Worm (Caenorhabditis elegans) whole organism, L3 larva: ENCODE results near the gene srh-136.

ENCODE experiments used
- R02D3.7 ChIP-seq: fragments of 150-350 bp; optimal IDR thresholded peaks from 2 replicates; lab custom pipeline; 2014; ENCODE audit warnings: missing biosample characterization, missing genetic modification characterization
- ZK546.5 ChIP-seq: sonication (generic microtip); optimal IDR thresholded peaks from 2 replicates; lab custom pipeline; 2017; ENCODE audit warnings: missing biosample characterization, missing genetic modification characterization
- aly-2 ChIP-seq: fragments of 150-350 bp; optimal IDR thresholded peaks from 2 replicates; lab custom pipeline; 2014; ENCODE audit warnings: missing biosample characterization, missing genetic modification characterization
- ama-1 ChIP-seq: fragments of 150-350 bp; optimal IDR thresholded peaks from 2 replicates; lab custom pipeline; 2018
- ceh-16 ChIP-seq: sonication (generic microtip); optimal IDR thresholded peaks from 2 replicates; lab custom pipeline; 2017; ENCODE audit warnings: missing biosample characterization, missing genetic modification characterization
- ceh-28 ChIP-seq: fragments of 150-350 bp; optimal IDR thresholded peaks from 2 replicates; lab custom pipeline; 2014; ENCODE audit warnings: missing biosample characterization, missing genetic modification reagents, missing genetic modification characterization
- ceh-82 ChIP-seq: fragments of 150-350 bp; optimal IDR thresholded peaks from 2 replicates; lab custom pipeline; 2014; ENCODE audit warnings: missing biosample characterization, missing genetic modification characterization
- daf-12 ChIP-seq: fragments of 150-350 bp; optimal IDR thresholded peaks from 2 replicates; lab custom pipeline; 2014; ENCODE audit warnings: missing biosample characterization, missing genetic modification reagents, missing genetic modification characterization
- egl-27 ChIP-seq: sonication (generic microtip); optimal IDR thresholded peaks from 4 replicates; lab custom pipeline; 2017; ENCODE audit warnings: missing biosample characterization, missing genetic modification reagents, missing genetic modification characterization
- egl-5 ChIP-seq: fragments of 150-350 bp; optimal IDR thresholded peaks from 2 replicates; lab custom pipeline; 2017; ENCODE audit warnings: missing biosample characterization, missing genetic modification reagents, missing genetic modification characterization, inconsistent platforms
- elt-1 ChIP-seq: fragments of 150-350 bp; optimal IDR thresholded peaks from 2 replicates; lab custom pipeline; 2014; ENCODE audit warnings: missing biosample characterization, missing genetic modification characterization
- elt-2 ChIP-seq: sonication (generic microtip); optimal IDR thresholded peaks from 2 replicates; lab custom pipeline; 2016; ENCODE audit warnings: missing genetic modification reagents, mild to moderate bottlenecking, missing genetic modification characterization, missing compliant biosample characterization
- elt-3 ChIP-seq, 3 experiments: fragments of 150-350 bp in 1 of 3; sonication (generic microtip) in 2 of 3; optimal IDR thresholded peaks; 2 replicates in 2 of 3; 4 replicates in 1 of 3; lab custom pipeline; 2014 to 2017; ENCODE audit warnings: missing biosample characterization in 3 of 3, missing genetic modification characterization in 3 of 3
- eor-1 ChIP-seq, 2 experiments: fragments of 150-350 bp; optimal IDR thresholded peaks; 2 replicates each; lab custom pipeline; 2014 to 2018; ENCODE audit warnings: missing biosample characterization in 2 of 2, missing genetic modification characterization in 2 of 2
- fkh-2 ChIP-seq: fragments of 150-350 bp; optimal IDR thresholded peaks from 2 replicates; lab custom pipeline; 2014; ENCODE audit warnings: missing biosample characterization, missing genetic modification reagents, missing genetic modification characterization
- hmg-11 ChIP-seq: sonication (generic microtip); optimal IDR thresholded peaks from 2 replicates; lab custom pipeline; 2016; ENCODE audit warnings: missing genetic modification characterization, missing compliant biosample characterization
- jun-1 ChIP-seq: fragments of 150-350 bp; optimal IDR thresholded peaks from 2 replicates; lab custom pipeline; 2014; ENCODE audit warnings: missing biosample characterization, missing genetic modification reagents, missing genetic modification characterization
- lin-15B ChIP-seq: fragments of 150-350 bp; optimal IDR thresholded peaks from 2 replicates; lab custom pipeline; 2014; ENCODE audit warnings: missing biosample characterization, missing genetic modification characterization
- mdl-1 ChIP-seq: fragments of 150-350 bp; optimal IDR thresholded peaks from 2 replicates; lab custom pipeline; 2014; ENCODE audit warnings: missing biosample characterization, missing genetic modification characterization
- mml-1 ChIP-seq: fragments of 150-350 bp; sonication (generic microtip); optimal IDR thresholded peaks from 3 replicates; lab custom pipeline; 2014; ENCODE audit warnings: missing biosample characterization, missing genetic modification characterization
- nfya-1 ChIP-seq: sonication (generic microtip); optimal IDR thresholded peaks from 2 replicates; lab custom pipeline; 2017; ENCODE audit warnings: missing genetic modification characterization, mild to moderate bottlenecking, missing compliant biosample characterization, antibody characterized with exemption, moderate library complexity; ENCODE audit not compliant: insufficient read depth
- nhr-11 ChIP-seq: fragments of 150-350 bp; optimal IDR thresholded peaks from 2 replicates; lab custom pipeline; 2014; ENCODE audit warnings: missing biosample characterization, missing genetic modification characterization
- nhr-237 ChIP-seq: fragments of 150-350 bp; optimal IDR thresholded peaks from 2 replicates; lab custom pipeline; 2014; ENCODE audit warnings: missing biosample characterization, missing genetic modification characterization
- nhr-43 ChIP-seq: sonication (generic microtip); optimal IDR thresholded peaks from 2 replicates; lab custom pipeline; 2016; ENCODE audit warnings: mild to moderate bottlenecking, missing genetic modification characterization, missing compliant biosample characterization; ENCODE audit not compliant: poor library complexity, severe bottlenecking
- nhr-76 ChIP-seq: fragments of 150-350 bp; sonication (generic microtip); optimal IDR thresholded peaks from 5 replicates; lab custom pipeline; 2014; ENCODE audit warnings: missing biosample characterization, missing genetic modification characterization
- nhr-77 ChIP-seq: fragments of 150-350 bp; optimal IDR thresholded peaks from 2 replicates; lab custom pipeline; 2014; ENCODE audit warnings: missing biosample characterization, missing genetic modification characterization
- pqm-1 ChIP-seq: fragments of 150-350 bp; optimal IDR thresholded peaks from 2 replicates; lab custom pipeline; 2017; ENCODE audit warnings: missing biosample characterization, missing genetic modification characterization, inconsistent platforms
- sea-2 ChIP-seq: fragments of 150-350 bp; sonication (generic microtip); optimal IDR thresholded peaks from 4 replicates; lab custom pipeline; 2014; ENCODE audit warnings: missing biosample characterization, missing genetic modification reagents, missing genetic modification characterization
- skn-1 ChIP-seq: fragments of 150-350 bp; optimal IDR thresholded peaks from 2 replicates; lab custom pipeline; 2014; ENCODE audit warnings: missing biosample characterization, missing genetic modification characterization
- snpc-4 ChIP-seq: fragments of 150-350 bp; optimal IDR thresholded peaks from 2 replicates; lab custom pipeline; 2014; ENCODE audit warnings: missing biosample characterization, missing genetic modification characterization
- unc-39 ChIP-seq: sonication (generic microtip); optimal IDR thresholded peaks from 4 replicates; lab custom pipeline; 2017; ENCODE audit warnings: missing biosample characterization, missing genetic modification characterization
- unc-62 ChIP-seq: fragments of 150-350 bp; sonication (generic microtip); optimal IDR thresholded peaks from 4 replicates; lab custom pipeline; 2014; ENCODE audit warnings: missing biosample characterization, missing genetic modification reagents, missing genetic modification characterization
- zag-1 ChIP-seq: fragments of 150-350 bp; optimal IDR thresholded peaks from 2 replicates; lab custom pipeline; 2014; ENCODE audit warnings: missing biosample characterization, missing genetic modification characterization
- ztf-11 ChIP-seq: fragments of 150-350 bp; optimal IDR thresholded peaks from 2 replicates; lab custom pipeline; 2014; ENCODE audit warnings: missing biosample characterization, missing genetic modification characterization

Gene srh-136

DNA sequence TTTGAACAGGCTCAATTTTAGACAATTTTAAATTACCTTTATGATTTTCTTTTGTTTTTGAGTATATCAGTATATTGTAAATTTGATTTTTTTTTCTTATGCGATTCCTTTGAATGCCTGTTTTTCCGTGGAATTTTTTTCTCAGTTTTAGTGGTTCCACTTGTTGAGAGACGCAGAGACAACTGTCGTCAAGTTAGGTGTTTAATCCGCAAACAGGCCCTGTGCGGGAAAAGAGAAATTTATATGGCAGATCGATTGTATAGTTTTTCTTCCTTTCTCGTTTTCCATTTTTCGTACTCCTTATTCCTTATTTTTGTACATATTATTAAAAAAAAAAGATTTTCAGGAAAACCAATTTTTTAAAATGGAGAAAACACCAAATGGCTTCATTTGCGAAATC is 1.6 kb upstream of the srh-136 start, which contains the start of gene F36D3.1 (continued):
- peak; percentile 15 for TF ChIP-seq skn-1
- no peak for TF ChIP-seq mdl-1 (tag; lab: Kevin White, UChicago)
- no peak for TF ChIP-seq mml-1 (tag; lab: Kevin White, UChicago)
- no peak for TF ChIP-seq nhr-43
- peak; percentile 70 for TF ChIP-seq nfya-1 (tag; lab: Kevin White, UChicago)
- no peak for TF ChIP-seq jun-1 (tag; lab: Kevin White, UChicago)
- no peak for TF ChIP-seq egl-27
- TF ChIP-seq ZK546.5 (tag; lab: Kevin White, UChicago): no peak
- TF ChIP-seq R02D3.7 (tag; lab: Kevin White, UChicago): no peak
- TF ChIP-seq ceh-28 (tag; lab: Kevin White, UChicago): peak; percentile 36
- TF ChIP-seq unc-62 (GFP tag; lab: Kevin White, UChicago): no peak
- no peak for TF ChIP-seq egl-5
- TF ChIP-seq elt-3 (tag; optimal IDR thresholded peaks at IDR 0.05; lab: Kevin White, UChicago): no peak

DNA sequence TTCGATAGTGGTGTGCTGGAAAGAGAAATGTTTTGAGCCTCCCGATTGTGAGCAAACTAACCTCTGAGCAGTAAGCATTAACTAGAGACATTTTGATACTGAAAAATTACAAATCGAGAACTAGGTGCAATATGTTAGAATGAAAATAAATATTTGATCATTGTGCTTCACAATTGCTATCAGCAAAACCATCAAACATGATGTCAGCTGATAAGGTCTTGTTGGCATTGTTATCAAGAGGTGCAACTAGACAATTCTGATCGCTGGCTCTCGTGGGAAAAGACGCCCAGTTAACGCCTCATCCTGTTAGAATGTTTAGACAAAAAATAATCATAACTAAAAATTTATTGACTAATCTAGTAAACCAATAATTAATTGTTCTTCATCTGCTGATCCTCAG is 3.0 kb downstream of the srh-136 start, which contains the start of gene comt-2:
comt-2 (minus strand) TSS at position 131 of the 400 bp plus-strand sequence.
- TF ChIP-seq ceh-28 (tag; lab: Kevin White, UChicago) (no peak), elt-2 (tag; lab: Kevin White, UChicago) (peak; percentile 88), pqm-1 (peak; percentile 63)

DNA sequence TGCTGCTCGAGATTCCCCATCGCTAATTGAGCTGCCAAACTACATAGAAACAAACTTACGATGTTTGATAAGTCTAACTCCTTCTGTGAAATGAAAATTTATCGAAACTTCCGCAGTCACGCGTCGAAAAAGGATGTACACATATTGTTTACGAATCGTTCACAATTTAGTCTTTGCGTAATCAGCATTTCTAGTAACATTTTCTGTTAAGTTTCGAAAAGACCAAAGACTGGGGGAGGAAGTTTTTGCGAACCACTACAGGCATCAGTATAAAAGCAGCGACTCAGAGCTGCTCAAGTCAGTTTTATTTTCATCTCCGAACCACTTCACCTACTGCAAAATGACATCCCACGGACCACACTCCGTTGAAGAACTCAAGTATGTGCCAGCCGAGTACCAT is 9.2 kb downstream of the srh-136 start, which contains the start of gene sqst-4:
sqst-4 (plus strand) TSS at position 301 of the 400 bp plus-strand sequence.
- TF ChIP-seq unc-62 (GFP tag; lab: Kevin White, UChicago) (no peak), sea-2 (no peak), zag-1 (tag; lab: Kevin White, UChicago) (no peak), elt-3 (tag; optimal IDR thresholded peaks at IDR 0.05; lab: Kevin White, UChicago) (no peak), ama-1 (lab: Kevin White, UChicago) (no peak), ZK546.5 (tag; lab: Kevin White, UChicago) (no peak), fkh-2 (tag; lab: Kevin White, UChicago) (no peak), ztf-11 (tag; lab: Kevin White, UChicago) (no peak), ceh-28 (tag; lab: Kevin White, UChicago) (no peak), elt-1 (no peak), mdl-1 (tag; lab: Kevin White, UChicago) (no peak), nhr-77 (no peak), nfya-1 (tag; lab: Kevin White, UChicago) (no peak), ceh-82 (tag; lab: Kevin White, UChicago) (no peak), hmg-11 (tag; lab: Kevin White, UChicago) (no peak), ceh-16 (tag; lab: Kevin White, UChicago) (no peak), unc-39 (tag; lab: Kevin White, UChicago) (no peak), nhr-237 (tag; lab: Kevin White, UChicago) (no peak), skn-1 (no peak), snpc-4 (tag; lab: Kevin White, UChicago) (no peak)

DNA sequence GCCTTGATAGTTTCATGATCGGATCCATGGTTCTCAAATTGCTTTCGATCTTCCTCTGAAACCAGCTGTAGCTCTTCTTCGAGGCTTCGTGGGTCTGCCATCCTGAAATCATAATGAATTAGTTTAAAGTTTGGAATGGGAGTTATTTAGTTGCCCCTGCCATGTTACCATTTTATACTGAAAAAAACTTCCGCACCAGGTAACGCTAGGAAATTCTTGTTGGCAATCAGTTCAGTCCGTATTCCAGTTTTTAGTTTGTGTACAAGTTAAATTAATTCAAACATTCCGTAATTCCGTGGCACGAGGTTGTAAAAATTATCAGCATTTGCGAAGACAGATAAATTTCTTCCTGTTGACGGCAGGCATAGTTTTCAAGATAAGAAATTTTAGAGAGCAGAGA is 9.9 kb downstream of the srh-136 start, which contains the start of gene Y32B12A.5:
Y32B12A.5 (minus strand) TSS at position 101 of the 400 bp plus-strand sequence.
- TF ChIP-seq elt-2 (tag; lab: Kevin White, UChicago): peak; percentile 10
- TF ChIP-seq nhr-43: no peak

DNA sequence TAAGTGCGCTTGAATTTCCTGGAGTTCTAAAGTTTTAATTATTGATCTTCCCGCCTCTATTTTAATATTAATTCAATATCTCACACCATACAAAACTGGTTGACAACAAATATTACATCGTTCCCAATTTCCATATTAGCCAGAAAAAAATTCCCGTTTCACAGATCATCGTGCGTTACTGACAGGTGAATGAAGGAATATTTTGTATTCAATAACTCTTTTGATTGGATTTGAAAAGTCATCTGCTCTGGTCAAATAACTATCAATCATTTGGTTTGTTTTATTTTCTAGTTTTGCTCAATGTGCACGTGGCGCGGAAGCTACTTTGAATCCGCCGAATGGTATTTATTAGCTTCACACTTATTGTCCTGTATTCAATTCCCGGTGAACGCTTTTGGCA is 13.7 kb downstream of the srh-136 start, which contains the start of gene srh-139:
srh-139 (plus strand) TSS at position 301 of the 400 bp plus-strand sequence.
- TF ChIP-seq lin-15B (tag; lab: Kevin White, UChicago) (no peak), eor-1 (tag; optimal IDR thresholded peaks at IDR 0.05; lab: Kevin White, UChicago) (no peak), snpc-4 (tag; lab: Kevin White, UChicago) (no peak), ceh-82 (tag; lab: Kevin White, UChicago) (no peak), nhr-76 (no peak), daf-12 (tag; lab: Kevin White, UChicago) (no peak), nhr-11 (tag; lab: Kevin White, UChicago) (no peak), aly-2 (tag; lab: Kevin White, UChicago) (no peak)
